Worm (Caenorhabditis elegans) whole organism, young adult: ENCODE results near the gene Y62E10A.6.

Source experiments
- gei-17 ChIP-seq: fragments of 200-800 bp; sonication (Bioruptor generic); optimal IDR thresholded peaks from 2 replicates; lab custom pipeline; 2018; ENCODE audit warnings: mild to moderate bottlenecking, missing genetic modification characterization, missing compliant biosample characterization
- pbrm-1 ChIP-seq: fragments of 200-800 bp; sonication (Bioruptor generic); IDR thresholded peaks from 2 replicates; pipeline ENCODE4 v1.3.6; 2022; ENCODE audit warnings: missing genetic modification reagents, missing genetic modification characterization, missing compliant biosample characterization
- pha-4 ChIP-seq: fragments of 150-350 bp; sonication (generic microtip); optimal IDR thresholded peaks from 2 replicates; lab custom pipeline; 2014; ENCODE audit warnings: missing biosample characterization, missing genetic modification reagents, missing genetic modification characterization
- rec-8 ChIP-seq, 2 experiments: sonication (generic microtip); optimal IDR thresholded peaks; 2 replicates each; lab custom pipeline; 2016; ENCODE audit warnings: mild to moderate bottlenecking in 2 of 2, missing genetic modification characterization in 2 of 2, missing genetic modification reagents in 2 of 2, missing genotype in 2 of 2, missing biosample characterization in 1 of 2, missing compliant biosample characterization in 1 of 2, moderate library complexity in 1 of 2
- unc-62 ChIP-seq: fragments of 150-350 bp; optimal IDR thresholded peaks from 2 replicates; lab custom pipeline; 2014; ENCODE audit warnings: missing biosample characterization, missing genetic modification reagents, missing genetic modification characterization
- ztf-3 ChIP-seq: fragments of 200-800 bp; sonication (Bioruptor generic); optimal IDR thresholded peaks from 2 replicates; lab custom pipeline; 2018; ENCODE audit warnings: mild to moderate bottlenecking, missing genetic modification characterization, missing compliant biosample characterization

DNA sequence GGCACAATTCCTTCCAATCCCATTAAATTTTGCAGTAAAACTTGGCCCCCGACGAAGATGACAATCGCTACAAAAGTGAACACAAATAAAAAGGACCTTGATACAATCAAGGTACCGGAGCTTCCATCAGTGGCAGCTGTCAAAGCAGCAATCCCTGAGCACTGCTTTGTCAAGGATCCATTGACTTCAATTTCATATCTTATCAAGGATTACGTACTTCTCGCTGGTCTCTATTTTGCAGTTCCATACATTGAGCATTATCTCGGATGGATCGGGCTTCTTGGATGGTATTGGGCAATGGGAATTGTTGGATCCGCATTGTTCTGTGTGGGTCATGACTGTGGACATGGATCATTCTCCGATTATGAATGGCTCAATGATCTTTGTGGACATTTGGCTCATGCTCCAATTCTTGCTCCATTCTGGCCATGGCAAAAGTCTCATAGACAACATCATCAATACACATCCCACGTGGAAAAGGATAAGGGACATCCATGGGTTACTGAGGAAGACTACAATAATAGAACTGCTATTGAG, 47.9 kb upstream of the Y62E10A.6 start, which contains the start of gene fat-2:
- TF ChIP-seq pbrm-1 (GFP tag; lab: Robert Waterston, UW) (no peak), ztf-3 (GFP tag; lab: Kevin White, UChicago) (no peak), unc-62 (no peak), rec-8 (tag; optimal IDR thresholded peaks at IDR 0.05; lab: Kevin White, UChicago) (no peak), gei-17 (GFP tag; lab: Kevin White, UChicago) (no peak), pha-4 (tag; lab: Kevin White, UChicago) (no peak)
